Fruit fly (Drosophila melanogaster): Measurements from ENCODE around the gene nac.

The nac gene

DNA sequence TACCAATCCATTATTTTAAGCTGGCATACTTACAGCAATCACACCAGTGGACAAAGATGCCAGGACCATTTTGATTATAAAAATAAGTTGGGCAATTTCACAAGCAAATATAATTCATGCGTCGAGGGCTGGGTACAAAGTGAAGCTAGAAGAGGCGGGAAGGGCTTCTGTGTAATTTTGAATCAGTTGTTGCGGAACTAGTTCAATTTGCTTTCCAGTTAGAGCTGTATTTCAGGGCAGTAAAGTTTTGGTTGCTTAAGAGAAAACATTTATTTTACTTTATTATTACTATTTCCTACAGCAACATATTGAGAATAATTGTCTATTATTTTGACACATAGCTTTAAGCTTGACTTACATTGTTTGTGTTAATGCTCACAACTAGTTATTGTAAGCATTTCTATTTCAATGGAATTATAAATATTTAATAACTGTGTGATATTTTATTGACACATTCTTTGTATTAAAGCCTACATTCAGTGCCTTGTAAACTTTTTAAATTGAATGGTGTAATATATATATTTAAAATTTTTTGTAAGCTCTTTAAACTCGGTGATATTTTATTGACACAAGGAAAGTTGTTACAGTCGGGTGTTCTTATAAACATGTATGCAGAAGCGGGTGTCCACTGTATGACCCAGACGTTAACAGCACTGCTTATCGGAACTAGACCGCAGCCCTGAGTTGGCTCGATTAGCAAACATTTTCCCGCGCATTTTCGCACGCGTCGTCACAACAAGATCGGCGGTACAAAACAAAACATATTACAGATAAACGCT lies 39.3 kb downstream of the nac start, which contains the start of the genes RPA1 and Mcm2 (continued):
- TF ChIP-seq Abd-B (GFP tag; optimal IDR thresholded peaks at IDR 0.05) (peak; percentile 81), CG32772 (GFP tag; IDR thresholded peaks at IDR 0.05) (peak; percentile 70), Spps (tag; optimal IDR thresholded peaks at IDR 0.05) (peak; percentile 41), CG14710 (tag; optimal IDR thresholded peaks at IDR 0.05) (peak; percentile 82), ind (GFP tag; optimal IDR thresholded peaks at IDR 0.05) (peak; percentile 87), CG12071 (GFP tag; optimal IDR thresholded peaks at IDR 0.05) (no peak), CG32532 (GFP tag; IDR thresholded peaks at IDR 0.05) (peak; percentile 89), CG13424 (tag; optimal IDR thresholded peaks at IDR 0.05) (peak; percentile 85), CG10267 (tag; optimal IDR thresholded peaks at IDR 0.05) (peak; percentile 86), lab (GFP tag; optimal IDR thresholded peaks at IDR 0.05) (no peak), croc (GFP tag; conservative IDR thresholded peaks at IDR 0.05) (peak; percentile 56), CG3065 (GFP tag; optimal IDR thresholded peaks at IDR 0.05) (no peak), Dfd (GFP tag; optimal IDR thresholded peaks at IDR 0.05) (no peak), peb (GFP tag; IDR thresholded peaks at IDR 0.05) (peak; percentile 32; the same call in 1 of the 2 replicates), Doc3 (GFP tag; IDR thresholded peaks at IDR 0.05; ENCODE audit: partially characterized antibody) (no peak), sim (GFP tag; IDR thresholded peaks at IDR 0.05) (no peak), CG30431 (GFP tag; optimal IDR thresholded peaks at IDR 0.05) (peak; percentile 69), CG31388 (GFP tag; optimal IDR thresholded peaks at IDR 0.05) (peak; percentile 29), CG14965 (GFP tag; optimal IDR thresholded peaks at IDR 0.05; ENCODE audit: borderline replicate concordance) (no peak), Trl (optimal IDR thresholded peaks at IDR 0.05) (no peak), Trl (GFP tag; optimal IDR thresholded peaks at IDR 0.05) (peak; percentile 64), CG4707 (GFP tag; optimal IDR thresholded peaks at IDR 0.05) (no peak), CG31441 (GFP tag; IDR thresholded peaks at IDR 0.05) (peak; percentile 88), CG8924 (tag; optimal IDR thresholded peaks at IDR 0.05) (peak; percentile 81), CG13123 (GFP tag; optimal IDR thresholded peaks at IDR 0.05) (peak; percentile 20), CG18619 (GFP tag; optimal IDR thresholded peaks at IDR 0.05) (peak; percentile 80), Dip3 (GFP tag; optimal IDR thresholded peaks at IDR 0.05) (peak; percentile 78), gsb-n (tag; optimal IDR thresholded peaks at IDR 0.05) (peak; percentile 33), HLH3B (GFP tag; IDR thresholded peaks at IDR 0.05) (peak; percentile 56), kay (GFP tag; optimal IDR thresholded peaks at IDR 0.05) (peak; percentile 47), sna (GFP tag; IDR thresholded peaks at IDR 0.05; ENCODE audit: partially characterized antibody) (no peak)

DNA sequence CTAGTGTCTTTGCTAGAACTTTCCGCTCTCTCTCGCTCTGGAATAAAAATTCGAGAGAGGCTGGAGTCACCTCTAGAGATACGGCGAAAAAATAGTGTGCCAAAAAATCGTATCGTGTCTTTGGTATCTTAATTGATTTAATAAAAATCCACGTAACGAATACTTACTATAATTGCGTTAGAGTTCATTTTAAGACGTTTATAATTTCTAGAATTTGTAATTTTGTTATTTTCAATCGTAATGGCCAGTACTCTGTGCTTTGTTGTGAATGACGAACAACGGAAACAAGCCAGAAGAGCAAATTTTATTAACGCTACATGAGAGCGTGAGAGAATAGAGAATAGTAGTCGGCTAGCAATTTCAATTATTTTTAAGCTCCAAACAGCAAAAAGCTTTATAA lies 42.2 kb downstream of the nac start:
- TF ChIP-seq Optix (GFP tag; IDR thresholded peaks at IDR 0.05) (no peak), CG2889 (GFP tag; IDR thresholded peaks at IDR 0.05) (no peak), Trl (optimal IDR thresholded peaks at IDR 0.05) (peak in 1 of 2 experiments; percentile 74), Trl (GFP tag; optimal IDR thresholded peaks at IDR 0.05) (no peak), Med (GFP tag) (no peak), ci (GFP tag; IDR thresholded peaks at IDR 0.05) (no peak)

DNA sequence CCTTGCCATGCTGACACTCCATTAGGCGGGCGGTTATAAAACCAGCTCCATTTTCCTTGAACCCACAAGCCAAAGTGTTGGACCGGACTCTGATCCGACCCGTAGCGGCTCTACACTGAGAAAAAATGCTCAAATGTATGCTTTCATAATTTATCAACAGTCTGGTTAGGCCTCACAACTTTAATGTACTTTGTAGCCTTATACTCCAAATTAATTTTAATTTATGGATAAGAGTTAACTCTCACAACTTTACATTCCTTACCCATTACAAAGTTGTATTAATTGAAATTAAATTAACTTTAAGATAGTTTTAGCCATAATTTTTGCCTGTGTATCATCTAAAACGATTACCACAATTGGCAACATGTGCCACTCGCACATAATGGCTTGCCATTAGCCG lies 47.8 kb downstream of the nac start:
- TF ChIP-seq CG7745 (tag; optimal IDR thresholded peaks at IDR 0.05), result no peak
- no peak for TF ChIP-seq br (optimal IDR thresholded peaks at IDR 0.05)
- TF ChIP-seq Fer2 (tag; optimal IDR thresholded peaks at IDR 0.05), result no peak
- peak; percentile 19 for TF ChIP-seq CG17359 (tag; optimal IDR thresholded peaks at IDR 0.05)
- peak; percentile 33 for TF ChIP-seq phol (tag; optimal IDR thresholded peaks at IDR 0.05)
- TF ChIP-seq Rfx (GFP tag; IDR thresholded peaks at IDR 0.05), result peak; percentile 53
- peak; percentile 45 for TF ChIP-seq CG3281 (GFP tag; optimal IDR thresholded peaks at IDR 0.05)
- peak; percentile 54 for TF ChIP-seq lab (GFP tag; optimal IDR thresholded peaks at IDR 0.05)
- 0 out of 3 replicates have a peak, but pooled peaks have one; percentile 31 for TF ChIP-seq CG7357 (GFP tag; IDR thresholded peaks at IDR 0.05)
- peak; percentile 27 for TF ChIP-seq CG1233 (GFP tag; optimal IDR thresholded peaks at IDR 0.05)
- TF ChIP-seq caup (GFP tag; optimal IDR thresholded peaks at IDR 0.05; ENCODE audit: severe bottlenecking), result peak; percentile 31
- peak; percentile 59 for TF ChIP-seq CG11504 (tag; optimal IDR thresholded peaks at IDR 0.05)
- TF ChIP-seq al (GFP tag; IDR thresholded peaks at IDR 0.05), result 0 out of 2 replicates have a peak, but pooled peaks have one; percentile 4
- TF ChIP-seq gsb (GFP tag; IDR thresholded peaks at IDR 0.05), result peak; percentile 37; the same call in 1 of the 2 replicates
- peak; percentile 43 for TF ChIP-seq CoRest (tag; optimal IDR thresholded peaks at IDR 0.05)

Measured in whole organism, embryonic.